Worm (Caenorhabditis elegans) whole organism, L1 larva: ENCODE measurements around the gene nhr-28.

ENCODE experiments used
- C04F5.9 ChIP-seq: sonication (generic microtip); optimal IDR thresholded peaks from 2 replicates; lab custom pipeline; 2016; ENCODE audit warnings: missing genetic modification characterization, missing compliant biosample characterization
- C16A3.4 ChIP-seq: fragments of 150-350 bp; optimal IDR thresholded peaks from 2 replicates; lab custom pipeline; 2014; ENCODE audit warnings: missing biosample characterization, missing genetic modification characterization
- F16B12.6 ChIP-seq: fragments of 150-350 bp; optimal IDR thresholded peaks from 2 replicates; lab custom pipeline; 2014; ENCODE audit warnings: missing biosample characterization, missing genetic modification characterization
- Y116A8C.19 ChIP-seq: sonication (generic microtip); optimal IDR thresholded peaks from 2 replicates; lab custom pipeline; 2016; ENCODE audit warnings: missing compliant biosample characterization, missing genetic modification characterization, borderline replicate concordance
- ama-1 ChIP-seq: fragments of 150-350 bp; optimal IDR thresholded peaks from 2 replicates; lab custom pipeline; 2014
- blmp-1 ChIP-seq: fragments of 150-350 bp; optimal IDR thresholded peaks from 2 replicates; lab custom pipeline; 2014; ENCODE audit warnings: missing biosample characterization, missing genetic modification characterization
- ceh-63 ChIP-seq: fragments of 200-800 bp; sonication (Bioruptor generic); optimal IDR thresholded peaks from 2 replicates; lab custom pipeline; 2018; ENCODE audit warnings: mild to moderate bottlenecking, missing genetic modification characterization, missing compliant biosample characterization
- ceh-90 ChIP-seq: sonication (generic microtip); optimal IDR thresholded peaks from 2 replicates; lab custom pipeline; 2016; ENCODE audit warnings: missing genetic modification characterization, missing compliant biosample characterization
- dpl-1 ChIP-seq, 3 experiments: fragments of 150-350 bp in 2 of 3; sonication (generic microtip) in 1 of 3; optimal IDR thresholded peaks; 2 replicates each; lab custom pipeline; 2014 to 2017; ENCODE audit warnings: missing biosample characterization in 3 of 3, missing genetic modification characterization in 3 of 3, missing genetic modification reagents in 3 of 3
- dsc-1 ChIP-seq: sonication (generic microtip); optimal IDR thresholded peaks from 2 replicates; lab custom pipeline; 2016; ENCODE audit warnings: mild to moderate bottlenecking, missing genetic modification characterization, missing compliant biosample characterization
- efl-3 ChIP-seq: fragments of 200-800 bp; sonication (Bioruptor generic); optimal IDR thresholded peaks from 2 replicates; lab custom pipeline; 2018; ENCODE audit warnings: mild to moderate bottlenecking, missing genetic modification characterization, missing compliant biosample characterization
- egl-27 ChIP-seq, 2 experiments: fragments of 150-350 bp in 1 of 2; sonication (generic microtip); optimal IDR thresholded peaks; 3 replicates each; lab custom pipeline; 2017 to 2018; ENCODE audit warnings: missing biosample characterization in 2 of 2, missing genetic modification characterization in 2 of 2, missing genetic modification reagents in 2 of 2
- elt-2 ChIP-seq: sonication (generic microtip); optimal IDR thresholded peaks from 2 replicates; lab custom pipeline; 2016; ENCODE audit warnings: missing genetic modification characterization, mild to moderate bottlenecking, inconsistent platforms, missing compliant biosample characterization, missing genetic modification reagents
- ets-5 ChIP-seq: fragments of 200-800 bp; sonication (Bioruptor generic); IDR thresholded peaks from 2 replicates; pipeline ENCODE4 v1.3.6; 2022; ENCODE audit warnings: missing genetic modification characterization, missing compliant biosample characterization
- fos-1 ChIP-seq: fragments of 150-350 bp; optimal IDR thresholded peaks from 2 replicates; lab custom pipeline; 2014; ENCODE audit warnings: missing biosample characterization, missing genetic modification characterization
- hlh-17 ChIP-seq: fragments of 200-800 bp; sonication (Bioruptor generic); optimal IDR thresholded peaks from 2 replicates; lab custom pipeline; 2018; ENCODE audit warnings: missing genetic modification characterization, mild to moderate bottlenecking, missing compliant biosample characterization, moderate library complexity, borderline replicate concordance
- hpl-2 ChIP-seq: fragments of 150-350 bp; optimal IDR thresholded peaks from 2 replicates; lab custom pipeline; 2014; ENCODE audit warnings: missing biosample characterization, missing genetic modification reagents, missing genetic modification characterization
- irx-1 ChIP-seq: sonication (generic microtip); optimal IDR thresholded peaks from 2 replicates; lab custom pipeline; 2016; ENCODE audit warnings: missing genetic modification characterization, missing compliant biosample characterization
- jun-1 ChIP-seq: fragments of 150-350 bp; optimal IDR thresholded peaks from 2 replicates; lab custom pipeline; 2014; ENCODE audit warnings: missing biosample characterization, missing genetic modification reagents, missing genetic modification characterization
- lin-14 ChIP-seq: fragments of 200-800 bp; sonication (Bioruptor generic); optimal IDR thresholded peaks from 2 replicates; lab custom pipeline; 2018; ENCODE audit warnings: mild to moderate bottlenecking, missing genetic modification characterization, moderate library complexity, missing compliant biosample characterization
- lin-15B ChIP-seq: fragments of 150-350 bp; sonication (generic microtip); optimal IDR thresholded peaks from 3 replicates; lab custom pipeline; 2014; ENCODE audit warnings: missing biosample characterization, missing genetic modification characterization
- lir-3 ChIP-seq: sonication (generic microtip); optimal IDR thresholded peaks from 2 replicates; lab custom pipeline; 2016; ENCODE audit warnings: mild to moderate bottlenecking, missing genetic modification characterization, moderate library complexity, missing compliant biosample characterization; ENCODE audit not compliant: poor library complexity
- lsy-2 ChIP-seq, 2 experiments: fragments of 150-350 bp; optimal IDR thresholded peaks; 2 replicates each; lab custom pipeline; 2014; ENCODE audit warnings: missing biosample characterization in 2 of 2, missing genetic modification characterization in 2 of 2
- mep-1 ChIP-seq: fragments of 150-350 bp; optimal IDR thresholded peaks from 2 replicates; lab custom pipeline; 2014; ENCODE audit warnings: missing biosample characterization, missing genetic modification characterization
- nhr-11 ChIP-seq: fragments of 150-350 bp; optimal IDR thresholded peaks from 2 replicates; lab custom pipeline; 2014; ENCODE audit warnings: missing biosample characterization, missing genetic modification characterization
- nhr-20 ChIP-seq: sonication (generic microtip); optimal IDR thresholded peaks from 2 replicates; lab custom pipeline; 2016; ENCODE audit warnings: mild to moderate bottlenecking, missing genetic modification characterization, missing compliant biosample characterization
- nhr-47 ChIP-seq: sonication (generic microtip); optimal IDR thresholded peaks from 2 replicates; lab custom pipeline; 2016; ENCODE audit warnings: mild to moderate bottlenecking, missing genetic modification characterization, moderate library complexity, missing compliant biosample characterization
- nhr-77 ChIP-seq: fragments of 150-350 bp; optimal IDR thresholded peaks from 2 replicates; lab custom pipeline; 2014; ENCODE audit warnings: missing biosample characterization, missing genetic modification characterization
- nhr-85 ChIP-seq: sonication (generic microtip); peaks from one replicate; lab custom pipeline; 2016; ENCODE audit warnings: missing genetic modification characterization, inconsistent platforms, missing compliant biosample characterization
- nhr-90 ChIP-seq: sonication (generic microtip); optimal IDR thresholded peaks from 2 replicates; lab custom pipeline; 2016; ENCODE audit warnings: mild to moderate bottlenecking, missing genetic modification characterization, missing compliant biosample characterization; ENCODE audit not compliant: poor library complexity
- pqm-1 ChIP-seq: sonication (generic microtip); optimal IDR thresholded peaks from 3 replicates; lab custom pipeline; 2017; ENCODE audit warnings: missing biosample characterization, missing genetic modification characterization
- snpc-4 ChIP-seq: fragments of 150-350 bp; optimal IDR thresholded peaks from 2 replicates; lab custom pipeline; 2014; ENCODE audit warnings: missing biosample characterization, missing genetic modification characterization
- sox-4 ChIP-seq: sonication (generic microtip); optimal IDR thresholded peaks from 2 replicates; lab custom pipeline; 2016; ENCODE audit warnings: missing genetic modification characterization, missing compliant biosample characterization
- sptf-1 ChIP-seq: fragments of 150-350 bp; optimal IDR thresholded peaks from 2 replicates; lab custom pipeline; 2014; ENCODE audit warnings: missing biosample characterization, missing genetic modification characterization
- tbx-2 ChIP-seq: sonication (generic microtip); optimal IDR thresholded peaks from 2 replicates; lab custom pipeline; 2016; ENCODE audit warnings: missing genetic modification characterization, missing compliant biosample characterization
- unc-130 ChIP-seq: fragments of 150-350 bp; optimal IDR thresholded peaks from 2 replicates; lab custom pipeline; 2017; ENCODE audit warnings: missing biosample characterization, missing genetic modification characterization, inconsistent platforms
- unc-98 ChIP-seq: fragments of 200-800 bp; sonication (Bioruptor generic); IDR thresholded peaks from 2 replicates; pipeline ENCODE4 v1.3.6; 2022; ENCODE audit warnings: missing genetic modification characterization, missing compliant biosample characterization
- vab-15 ChIP-seq: sonication (generic microtip); optimal IDR thresholded peaks from 2 replicates; lab custom pipeline; 2017; ENCODE audit warnings: missing genotype, mild to moderate bottlenecking, missing genetic modification characterization, missing compliant biosample characterization
- xbp-1 ChIP-seq: sonication (generic microtip); optimal IDR thresholded peaks from 2 replicates; lab custom pipeline; 2016; ENCODE audit warnings: missing genetic modification characterization, missing compliant biosample characterization
- ztf-11 ChIP-seq, 2 experiments: sonication (generic microtip); optimal IDR thresholded peaks; 2 replicates each; lab custom pipeline; 2016 to 2017; ENCODE audit warnings: missing genetic modification characterization in 2 of 2, missing biosample characterization in 1 of 2, missing compliant biosample characterization in 1 of 2
- ztf-4 ChIP-seq: fragments of 150-350 bp; optimal IDR thresholded peaks from 2 replicates; lab custom pipeline; 2014; ENCODE audit warnings: missing biosample characterization, missing genetic modification characterization

nhr-28 gene

ce11 chrX:16377903-16378302, 23.1 kb downstream of the nhr-28 start (continued):
- no peak for TF ChIP-seq nhr-85 (tag; lab: Kevin White, UChicago)
- peak; percentile 25 for TF ChIP-seq xbp-1 (tag; lab: Kevin White, UChicago)
- peak; percentile 47 for TF ChIP-seq tbx-2
- TF ChIP-seq snpc-4 (tag; lab: Kevin White, UChicago) = no peak
- no peak for TF ChIP-seq Y116A8C.19 (tag; lab: Kevin White, UChicago)
- TF ChIP-seq jun-1 (tag; lab: Kevin White, UChicago) = no peak
- TF ChIP-seq nhr-20 (tag; lab: Kevin White, UChicago) = peak; percentile 72
- TF ChIP-seq sox-4 (tag; lab: Kevin White, UChicago) = no peak
- TF ChIP-seq nhr-11 (tag; lab: Kevin White, UChicago) = no peak
- TF ChIP-seq elt-2 = peak; percentile 84
- peak; percentile 19 for TF ChIP-seq fos-1 (tag; lab: Kevin White, UChicago)
- TF ChIP-seq C04F5.9 (tag; lab: Kevin White, UChicago) = no peak
- no peak for TF ChIP-seq hlh-17
- peak; percentile 44 for TF ChIP-seq nhr-77 (tag; lab: Kevin White, UChicago)
- no peak for TF ChIP-seq vab-15
- no peak for TF ChIP-seq ceh-90 (tag; lab: Kevin White, UChicago)
- no peak for TF ChIP-seq blmp-1 (tag; lab: Kevin White, UChicago)
- peak; percentile 62 for TF ChIP-seq nhr-47 (tag; lab: Kevin White, UChicago)
- TF ChIP-seq sptf-1 (tag; lab: Kevin White, UChicago) = no peak
- no peak for TF ChIP-seq ama-1 (lab: Kevin White, UChicago)
- no peak for TF ChIP-seq ztf-4 (tag; lab: Kevin White, UChicago)
- no peak for TF ChIP-seq dpl-1 (GFP tag; optimal IDR thresholded peaks at IDR 0.05; lab: Kevin White, UChicago)
- TF ChIP-seq lin-15B (tag; lab: Kevin White, UChicago) = no peak
- no peak for TF ChIP-seq unc-98 (GFP tag; lab: Robert Waterston, UW)
- TF ChIP-seq unc-130 (tag; lab: Kevin White, UChicago) = no peak
- peak; percentile 32 for TF ChIP-seq mep-1 (tag; lab: Kevin White, UChicago)
- TF ChIP-seq C16A3.4 = peak; percentile 47
- TF ChIP-seq hpl-2 = no peak
- TF ChIP-seq lsy-2 (tag; optimal IDR thresholded peaks at IDR 0.05; lab: Kevin White, UChicago) = peak in 1 of 2 experiments; percentile 49
- no peak for TF ChIP-seq efl-3 (GFP tag; lab: Kevin White, UChicago)
- peak; percentile 62 for TF ChIP-seq lin-14
- no peak for TF ChIP-seq irx-1 (tag; lab: Kevin White, UChicago)
- TF ChIP-seq, all 84 proteins: peak for 28

ce11 chrX:16381115-16381514, 26.3 kb downstream of the nhr-28 start:
- TF ChIP-seq lsy-2 (tag; optimal IDR thresholded peaks at IDR 0.05; lab: Kevin White, UChicago) = no peak
- no peak for TF ChIP-seq ceh-90 (tag; lab: Kevin White, UChicago)
- TF ChIP-seq tbx-2 = no peak
- no peak for TF ChIP-seq vab-15
- no peak for TF ChIP-seq nhr-90

- TF ChIP-seq vab-15 (no peak), F16B12.6 (tag; lab: Kevin White, UChicago) (no peak), hlh-17 (no peak), snpc-4 (tag; lab: Kevin White, UChicago) (no peak), ztf-11 (tag; optimal IDR thresholded peaks at IDR 0.05; lab: Kevin White, UChicago) (no peak), ets-5 (GFP tag; lab: Robert Waterston, UW) (no peak), sptf-1 (tag; lab: Kevin White, UChicago) (no peak), egl-27 (tag; optimal IDR thresholded peaks at IDR 0.05; lab: Kevin White, UChicago) (no peak), ama-1 (lab: Kevin White, UChicago) (no peak), pqm-1 (tag; lab: Kevin White, UChicago) (no peak)
- TF ChIP-seq, all 84 proteins: peak for 0
These were observed 27.1 kb downstream of the nhr-28 start for ce11 chrX:16381908-16382307.

ce11 chrX:16383084-16383483, 28.3 kb downstream of the nhr-28 start:
- TF ChIP-seq nhr-47 (tag; lab: Kevin White, UChicago) (no peak), snpc-4 (tag; lab: Kevin White, UChicago) (no peak), dsc-1 (tag; lab: Kevin White, UChicago) (no peak), lir-3 (tag; lab: Kevin White, UChicago) (no peak), jun-1 (tag; lab: Kevin White, UChicago) (no peak), ceh-63 (GFP tag; lab: Kevin White, UChicago) (no peak), egl-27 (tag; optimal IDR thresholded peaks at IDR 0.05; lab: Kevin White, UChicago) (no peak)
